Fruit fly (Drosophila melanogaster) whole organism, embryonic: ENCODE results near the gene Agpat1.

Experiments
- Ada2b ChIP-seq: fragments of 200-800 bp; sonication (Bioruptor generic); IDR thresholded peaks from 2 replicates; pipeline ENCODE4 v1.3.6; 2022; ENCODE audit warnings: missing biosample characterization, missing genetic modification characterization
- Atf3 ChIP-seq: fragments of 200-800 bp; sonication (Bioruptor generic); optimal IDR thresholded peaks from 3 replicates; lab custom pipeline; 2016; ENCODE audit warnings: missing biosample characterization, missing genetic modification characterization
- B-H1 ChIP-seq: fragments of 200-800 bp; sonication (Bioruptor generic); IDR thresholded peaks from 3 replicates; pipeline ENCODE4 v1.3.6; 2022; ENCODE audit warnings: missing biosample characterization, missing genetic modification characterization
- CG10147 ChIP-seq: fragments of 200-800 bp; sonication (Bioruptor generic); optimal IDR thresholded peaks from 2 replicates; lab custom pipeline; 2019; ENCODE audit warnings: missing biosample characterization, mild to moderate bottlenecking, missing genetic modification characterization, moderate library complexity
- CG11398 ChIP-seq: fragments of 200-800 bp; sonication (Bioruptor generic); optimal IDR thresholded peaks from 2 replicates; lab custom pipeline; 2016; ENCODE audit warnings: missing biosample characterization, missing genetic modification characterization
- CG12155 ChIP-seq: fragments of 200-800 bp; sonication (Bioruptor generic); optimal IDR thresholded peaks from 3 replicates; lab custom pipeline; 2016; ENCODE audit warnings: missing biosample characterization, missing genetic modification characterization
- CG12219 ChIP-seq: fragments of 200-800 bp; sonication (Bioruptor generic); optimal IDR thresholded peaks from 3 replicates; lab custom pipeline; 2018; ENCODE audit warnings: missing biosample characterization, mild to moderate bottlenecking, missing genetic modification characterization
- CG12299 ChIP-seq: fragments of 200-800 bp; sonication (Bioruptor generic); optimal IDR thresholded peaks from 2 replicates; lab custom pipeline; 2018; ENCODE audit warnings: missing biosample characterization, mild to moderate bottlenecking, missing genetic modification characterization
- CG1233 ChIP-seq: fragments of 200-800 bp; sonication (Bioruptor generic); optimal IDR thresholded peaks from 4 replicates; lab custom pipeline; 2018; ENCODE audit warnings: missing biosample characterization, mild to moderate bottlenecking, missing genetic modification characterization
- CG13624 ChIP-seq: fragments of 200-800 bp; sonication (Bioruptor generic); optimal IDR thresholded peaks from 2 replicates; lab custom pipeline; 2016; ENCODE audit warnings: missing biosample characterization, missing genetic modification characterization
- CG13894 ChIP-seq: fragments of 200-800 bp; sonication (Bioruptor generic); optimal IDR thresholded peaks from 3 replicates; lab custom pipeline; 2018; ENCODE audit warnings: missing biosample characterization, mild to moderate bottlenecking, missing genetic modification characterization, moderate library complexity
- CG14014 ChIP-seq: fragments of 200-800 bp; sonication (Bioruptor generic); IDR thresholded peaks from 2 replicates; pipeline ENCODE4 v1.3.6; 2022; ENCODE audit warnings: missing biosample characterization, missing genetic modification characterization
- CG17385 ChIP-seq: fragments of 200-800 bp; sonication (Bioruptor generic); optimal IDR thresholded peaks from 3 replicates; lab custom pipeline; 2018; ENCODE audit warnings: missing biosample characterization, mild to moderate bottlenecking, missing genetic modification characterization
- CG17912 ChIP-seq: fragments of 200-800 bp; sonication (Bioruptor generic); optimal IDR thresholded peaks from 2 replicates; lab custom pipeline; 2018; ENCODE audit warnings: missing biosample characterization, mild to moderate bottlenecking, missing genetic modification characterization
- CG2678 ChIP-seq: fragments of 200-800 bp; sonication (Bioruptor generic); optimal IDR thresholded peaks from 3 replicates; lab custom pipeline; 2019; ENCODE audit warnings: missing biosample characterization, mild to moderate bottlenecking, missing genetic modification characterization, moderate library complexity
- CG31441 ChIP-seq: fragments of 200-800 bp; sonication (Bioruptor generic); IDR thresholded peaks from 2 replicates; pipeline ENCODE4 v1.3.6; 2022; ENCODE audit warnings: missing biosample characterization, missing genetic modification characterization
- CG3281 ChIP-seq: fragments of 200-800 bp; sonication (Bioruptor generic); optimal IDR thresholded peaks from 3 replicates; lab custom pipeline; 2017; ENCODE audit warnings: missing biosample characterization, mild to moderate bottlenecking, missing genetic modification characterization
- CG4730 ChIP-seq: fragments of 200-800 bp; sonication (Bioruptor generic); IDR thresholded peaks from 2 replicates; pipeline ENCODE4 v1.3.6; 2022; ENCODE audit warnings: missing biosample characterization, missing genetic modification characterization
- CG6765 ChIP-seq: fragments of 200-800 bp; sonication (Bioruptor generic); optimal IDR thresholded peaks from 3 replicates; lab custom pipeline; 2017; ENCODE audit warnings: missing biosample characterization, mild to moderate bottlenecking, missing genetic modification characterization
- CG9797 ChIP-seq: fragments of 200-800 bp; sonication (Bioruptor generic); optimal IDR thresholded peaks from 3 replicates; lab custom pipeline; 2018; ENCODE audit warnings: missing biosample characterization, mild to moderate bottlenecking, missing genetic modification characterization
- CkIIα-i1 ChIP-seq: fragments of 200-800 bp; sonication (Bioruptor generic); IDR thresholded peaks from 2 replicates; pipeline ENCODE4 v1.3.6; 2022; ENCODE audit warnings: missing biosample characterization, missing genetic modification characterization
- Dek ChIP-seq: fragments of 200-800 bp; sonication (Bioruptor generic); optimal IDR thresholded peaks from 3 replicates; lab custom pipeline; 2019; ENCODE audit warnings: missing biosample characterization, mild to moderate bottlenecking, missing genetic modification characterization, moderate library complexity
- Dip3 ChIP-seq: fragments of 200-800 bp; sonication (Bioruptor generic); optimal IDR thresholded peaks from 3 replicates; lab custom pipeline; 2016; ENCODE audit warnings: missing biosample characterization, missing genetic modification characterization
- Ets65A ChIP-seq: fragments of 200-800 bp; sonication (Bioruptor generic); peaks from one replicate; lab custom pipeline; 2016; ENCODE audit warnings: missing biosample characterization, missing genetic modification characterization
- Gsc ChIP-seq: fragments of 200-800 bp; sonication (Bioruptor generic); IDR thresholded peaks from 2 replicates; pipeline ENCODE4 v1.3.6; 2022; ENCODE audit warnings: missing biosample characterization, missing genetic modification characterization
- HLH4C ChIP-seq: fragments of 200-800 bp; sonication (Bioruptor generic); IDR thresholded peaks from 3 replicates; pipeline ENCODE4 v1.3.6; 2022; ENCODE audit warnings: missing biosample characterization, missing genetic modification characterization; ENCODE audit not compliant: partially characterized antibody
- Hr3 ChIP-seq: fragments of 200-800 bp; sonication (Bioruptor generic); optimal IDR thresholded peaks from 3 replicates; lab custom pipeline; 2016; ENCODE audit warnings: missing biosample characterization, missing genetic modification characterization
- Lhr ChIP-seq: fragments of 200-800 bp; sonication (Bioruptor generic); optimal IDR thresholded peaks from 3 replicates; lab custom pipeline; 2017; ENCODE audit warnings: mild to moderate bottlenecking, missing biosample characterization, missing genetic modification reagents, missing genetic modification characterization
- Lim3 ChIP-seq: fragments of 200-800 bp; sonication (Bioruptor generic); IDR thresholded peaks from 2 replicates; pipeline ENCODE4 v1.3.6; 2022; ENCODE audit warnings: missing biosample characterization, missing genetic modification characterization
- Sox102F ChIP-seq: fragments of 200-800 bp; sonication (Bioruptor generic); optimal IDR thresholded peaks from 2 replicates; lab custom pipeline; 2018; ENCODE audit warnings: missing biosample characterization, mild to moderate bottlenecking, missing genetic modification characterization, moderate library complexity
- Stat92E ChIP-seq, 3 experiments: fragments of >200 bp in 2 of 3; fragments of 200-800 bp in 1 of 3; sonication (Bioruptor generic) in 1 of 3; optimal IDR thresholded peaks; 2 replicates each; lab custom pipeline; 2017 to 2019; ENCODE audit warnings: missing biosample characterization in 3 of 3, missing genetic modification characterization in 3 of 3, mild to moderate bottlenecking in 1 of 3, moderate library complexity in 1 of 3
- Taf1 ChIP-seq: fragments of 200-800 bp; sonication (Bioruptor generic); IDR thresholded peaks from 2 replicates; pipeline ENCODE4 v1.3.6; 2022; ENCODE audit warnings: missing biosample characterization, missing genetic modification characterization
- Xbp1 ChIP-seq: fragments of 200-800 bp; sonication (Bioruptor generic); optimal IDR thresholded peaks from 3 replicates; lab custom pipeline; 2016; ENCODE audit warnings: missing biosample characterization, mild to moderate bottlenecking, missing genetic modification characterization
- chif ChIP-seq, 2 experiments: fragments of 200-800 bp; sonication (Bioruptor generic); optimal IDR thresholded peaks; 3 replicates each; lab custom pipeline; 2016; ENCODE audit warnings: missing biosample characterization in 2 of 2, missing genetic modification characterization in 2 of 2
- chinmo ChIP-seq: fragments of 200-800 bp; sonication (Bioruptor generic); IDR thresholded peaks from 4 replicates; pipeline ENCODE4 v1.3.6; 2022; ENCODE audit warnings: missing biosample characterization, missing genetic modification characterization; ENCODE audit not compliant: partially characterized antibody
- dmrt11E ChIP-seq: fragments of 200-800 bp; sonication (Bioruptor generic); optimal IDR thresholded peaks from 3 replicates; lab custom pipeline; 2018; ENCODE audit warnings: missing biosample characterization, mild to moderate bottlenecking, missing genetic modification characterization, moderate library complexity
- exex ChIP-seq: fragments of 200-800 bp; sonication (Bioruptor generic); optimal IDR thresholded peaks from 4 replicates; lab custom pipeline; 2018; ENCODE audit warnings: missing biosample characterization, mild to moderate bottlenecking, missing genetic modification characterization, moderate library complexity
- fd96Cb ChIP-seq: fragments of 200-800 bp; sonication (Bioruptor generic); optimal IDR thresholded peaks from 2 replicates; lab custom pipeline; 2018; ENCODE audit warnings: missing biosample characterization, mild to moderate bottlenecking, missing genetic modification characterization, moderate library complexity
- gcm2 ChIP-seq: fragments of 200-800 bp; sonication (Bioruptor generic); optimal IDR thresholded peaks from 2 replicates; lab custom pipeline; 2016; ENCODE audit warnings: missing biosample characterization, missing genetic modification characterization
- mirr ChIP-seq: fragments of 200-800 bp; sonication (Bioruptor generic); optimal IDR thresholded peaks from 3 replicates; lab custom pipeline; 2018; ENCODE audit warnings: missing biosample characterization, mild to moderate bottlenecking, missing genetic modification characterization
- p53 ChIP-seq: fragments of 200-800 bp; sonication (Bioruptor generic); optimal IDR thresholded peaks from 2 replicates; lab custom pipeline; 2016; ENCODE audit warnings: missing biosample characterization, missing genetic modification characterization
- prd ChIP-seq, 3 experiments: fragments of >200 bp in 2 of 3; fragments of 200-800 bp in 1 of 3; sonication (Bioruptor generic) in 1 of 3; optimal IDR thresholded peaks in 2 of 3; IDR thresholded peaks in 1 of 3; 2 replicates in 2 of 3; 3 replicates in 1 of 3; pipeline versions ENCODE4 v1.3.6 to Lab custom; 2017 to 2022; ENCODE audit warnings: missing biosample characterization in 1 of 3, missing genetic modification characterization in 1 of 3
- rib ChIP-seq: fragments of 200-800 bp; sonication (Bioruptor generic); IDR thresholded peaks from 2 replicates; pipeline ENCODE4 v1.3.6; 2022; ENCODE audit warnings: missing biosample characterization, missing genetic modification characterization
- ro ChIP-seq: fragments of 200-800 bp; sonication (Bioruptor generic); IDR thresholded peaks from 2 replicates; pipeline ENCODE4 v1.3.6; 2022; ENCODE audit warnings: missing biosample characterization, missing genetic modification characterization
- sob ChIP-seq: fragments of 200-800 bp; sonication (Bioruptor generic); IDR thresholded peaks from 2 replicates; pipeline ENCODE4 v1.3.6; 2022; ENCODE audit warnings: missing biosample characterization, missing genetic modification characterization
- stwl ChIP-seq: fragments of 200-800 bp; sonication (Bioruptor generic); optimal IDR thresholded peaks from 3 replicates; lab custom pipeline; 2018; ENCODE audit warnings: missing biosample characterization, mild to moderate bottlenecking, missing genetic modification characterization, moderate library complexity
- trem ChIP-seq: fragments of 200-800 bp; optimal IDR thresholded peaks from 3 replicates; lab custom pipeline; 2019; ENCODE audit warnings: missing biosample characterization, mild to moderate bottlenecking, missing genetic modification characterization, moderate library complexity
- trh ChIP-seq: fragments of 200-800 bp; sonication (Bioruptor generic); optimal IDR thresholded peaks from 2 replicates; lab custom pipeline; 2016; ENCODE audit warnings: missing biosample characterization, missing genetic modification characterization
- vnd ChIP-seq: fragments of 200-800 bp; sonication (Bioruptor generic); IDR thresholded peaks from 3 replicates; pipeline ENCODE4 v1.3.6; 2022; ENCODE audit warnings: missing biosample characterization, missing genetic modification characterization; ENCODE audit not compliant: partially characterized antibody

Agpat1 gene

dm6 chrX:12719152-12719779 lies 45.8 kb upstream of the Agpat1 start (continued):
- TF ChIP-seq CG4730 (peak; percentile 56), Xbp1 (peak; percentile 76), CG3281 (GFP tag; lab: Kevin White, UChicago) (peak; percentile 75), CG9797 (GFP tag; lab: Kevin White, UChicago) (no peak), rib (GFP tag; lab: Robert Waterston, UW) (no peak), trem (tag; lab: Kevin White, UChicago) (peak; percentile 1), vnd (GFP tag; lab: Robert Waterston, UW) (no peak), Ets65A (GFP tag; lab: Kevin White, UChicago) (peak; percentile 97), CG12219 (GFP tag; lab: Kevin White, UChicago) (peak; percentile 62), trh (GFP tag; lab: Kevin White, UChicago) (no peak), stwl (no peak), Hr3 (GFP tag; lab: Kevin White, UChicago) (peak; percentile 68), CG11398 (peak; percentile 52), Dek (peak; percentile 52), gcm2 (GFP tag; lab: Kevin White, UChicago) (peak; percentile 40), CG31441 (GFP tag; lab: Robert Waterston, UW) (peak; percentile 68; the same call in 1 of the 2 replicates), chinmo (GFP tag; lab: Robert Waterston, UW) (no peak), CG2678 (peak; percentile 75), sob (peak; percentile 52; the same call in 1 of the 2 replicates), chif (GFP tag; optimal IDR thresholded peaks at IDR 0.05; lab: Kevin White, UChicago) (peak; percentile 76 to 83), CG13624 (GFP tag; lab: Kevin White, UChicago) (peak; percentile 74), Lhr (peak; percentile 26), ro (no peak), CG6765 (peak; percentile 44), CG13894 (no peak), Atf3 (GFP tag; lab: Kevin White, UChicago) (peak; percentile 53), Taf1 (GFP tag; lab: Robert Waterston, UW) (no peak), mirr (GFP tag; lab: Kevin White, UChicago) (no peak), dmrt11E (tag; lab: Kevin White, UChicago) (peak; percentile 56), HLH4C (no peak), Ada2b (GFP tag; lab: Robert Waterston, UW) (peak; percentile 71), Lim3 (GFP tag; lab: Robert Waterston, UW) (no peak), Sox102F (GFP tag; lab: Kevin White, UChicago) (peak; percentile 81), CG12299 (tag; lab: Kevin White, UChicago) (no peak), CG17912 (GFP tag; lab: Kevin White, UChicago) (no peak), CG1233 (GFP tag; lab: Kevin White, UChicago) (no peak), CG17385 (peak; percentile 41), CkIIα-i1 (GFP tag; lab: Robert Waterston, UW) (no peak), Gsc (GFP tag; lab: Robert Waterston, UW) (no peak), CG14014 (peak; percentile 69), CG12155 (GFP tag; lab: Kevin White, UChicago) (peak; percentile 51), prd (optimal IDR thresholded peaks at IDR 0.05; lab: Kevin White, UChicago) (no peak), prd (GFP tag; IDR thresholded peaks at IDR 0.05; lab: Robert Waterston, UW) (peak; percentile 76), Stat92E (GFP tag; optimal IDR thresholded peaks at IDR 0.05; lab: Kevin White, UChicago) (no peak), CG10147 (GFP tag; lab: Kevin White, UChicago) (peak; percentile 48), fd96Cb (tag; lab: Kevin White, UChicago) (peak; percentile 67), Dip3 (peak; percentile 49), p53 (no peak), B-H1 (peak; percentile 37; the same call in 1 of the 3 replicates), exex (tag; lab: Kevin White, UChicago) (no peak)
